Fruit fly (Drosophila melanogaster) whole organism, prepupa: ENCODE results near the gene Naa80.

Experiments
- CG10631 ChIP-seq: fragments of 200-800 bp; sonication (Bioruptor generic); optimal IDR thresholded peaks from 2 replicates; lab custom pipeline; 2016; ENCODE audit warnings: missing biosample characterization, missing genetic modification characterization
- CG10669 ChIP-seq: fragments of 200-800 bp; sonication (Bioruptor generic); optimal IDR thresholded peaks from 3 replicates; lab custom pipeline; 2018; ENCODE audit warnings: missing biosample characterization, mild to moderate bottlenecking, missing genetic modification characterization, moderate library complexity
- CG3032 ChIP-seq: fragments of 200-800 bp; optimal IDR thresholded peaks from 2 replicates; lab custom pipeline; 2019; ENCODE audit warnings: missing biosample characterization, mild to moderate bottlenecking, missing genetic modification characterization, moderate library complexity
- CG31627 ChIP-seq: fragments of 200-800 bp; sonication (Bioruptor generic); optimal IDR thresholded peaks from 3 replicates; lab custom pipeline; 2016; ENCODE audit warnings: missing biosample characterization, missing genetic modification characterization
- CG32006 ChIP-seq: fragments of 200-800 bp; sonication (Bioruptor generic); optimal IDR thresholded peaks from 3 replicates; lab custom pipeline; 2017; ENCODE audit warnings: missing biosample characterization, mild to moderate bottlenecking, missing genetic modification characterization
- CG3919 ChIP-seq: fragments of 200-800 bp; sonication (Bioruptor generic); optimal IDR thresholded peaks from 3 replicates; lab custom pipeline; 2016; ENCODE audit warnings: missing biosample characterization, missing genetic modification characterization
- CG6276 ChIP-seq: fragments of 200-800 bp; sonication (Bioruptor generic); optimal IDR thresholded peaks from 2 replicates; lab custom pipeline; 2017; ENCODE audit warnings: missing biosample characterization, mild to moderate bottlenecking, missing genetic modification characterization
- CG6792 ChIP-seq: fragments of 200-800 bp; sonication (Bioruptor generic); optimal IDR thresholded peaks from 3 replicates; lab custom pipeline; 2016; ENCODE audit warnings: missing biosample characterization, missing genetic modification characterization
- CG6808 ChIP-seq: fragments of 200-800 bp; sonication (Bioruptor generic); optimal IDR thresholded peaks from 3 replicates; lab custom pipeline; 2017; ENCODE audit warnings: missing biosample characterization, missing genetic modification characterization, mild to moderate bottlenecking, moderate library complexity, missing genetic modification reagents
- CG6854 ChIP-seq: fragments of 200-800 bp; sonication (Bioruptor generic); optimal IDR thresholded peaks from 2 replicates; lab custom pipeline; 2017; ENCODE audit warnings: missing biosample characterization, mild to moderate bottlenecking, missing genetic modification characterization
- CG7368 ChIP-seq: fragments of 200-800 bp; sonication (Bioruptor generic); optimal IDR thresholded peaks from 3 replicates; lab custom pipeline; 2016; ENCODE audit warnings: missing biosample characterization, missing genetic modification characterization
- CG8119 ChIP-seq: fragments of 200-800 bp; sonication (Bioruptor generic); IDR thresholded peaks from 3 replicates; pipeline ENCODE4 v1.3.6; 2022; ENCODE audit warnings: missing biosample characterization, missing genetic modification characterization
- CG8632 ChIP-seq: fragments of 200-800 bp; sonication (Bioruptor generic); optimal IDR thresholded peaks from 3 replicates; lab custom pipeline; 2016; ENCODE audit warnings: missing biosample characterization, missing genetic modification characterization
- CG9139 ChIP-seq: fragments of 200-800 bp; sonication (Bioruptor generic); optimal IDR thresholded peaks from 3 replicates; lab custom pipeline; 2017; ENCODE audit warnings: missing biosample characterization, mild to moderate bottlenecking, missing genetic modification characterization
- Eip78C ChIP-seq: fragments of 200-800 bp; sonication (Bioruptor generic); peaks from one replicate; lab custom pipeline; 2016; ENCODE audit warnings: missing biosample characterization, missing genetic modification characterization
- Ets21C ChIP-seq: fragments of 200-800 bp; sonication (Bioruptor generic); optimal IDR thresholded peaks from 3 replicates; lab custom pipeline; 2016; ENCODE audit warnings: missing biosample characterization, missing genetic modification characterization
- Hr38 ChIP-seq: sonication (Bioruptor generic); optimal IDR thresholded peaks from 2 replicates; lab custom pipeline; 2016; ENCODE audit warnings: missing biosample characterization, missing genetic modification characterization
- Hr39 ChIP-seq: fragments of 200-800 bp; sonication (Bioruptor generic); optimal IDR thresholded peaks from 2 replicates; lab custom pipeline; 2016; ENCODE audit warnings: missing biosample characterization, missing genetic modification characterization
- Hr4 ChIP-seq: fragments of 200-800 bp; sonication (Bioruptor generic); optimal IDR thresholded peaks from 3 replicates; lab custom pipeline; 2016; ENCODE audit warnings: missing biosample characterization, missing genetic modification characterization
- Lpt ChIP-seq: fragments of 200-800 bp; sonication (Bioruptor generic); optimal IDR thresholded peaks from 3 replicates; lab custom pipeline; 2016; ENCODE audit warnings: missing biosample characterization, missing genetic modification characterization
- Smox ChIP-seq: fragments of 200-800 bp; sonication (Bioruptor generic); optimal IDR thresholded peaks from 3 replicates; lab custom pipeline; 2016; ENCODE audit warnings: missing biosample characterization, missing genetic modification characterization
- Sox102F ChIP-seq: fragments of 200-800 bp; sonication (Bioruptor generic); optimal IDR thresholded peaks from 2 replicates; lab custom pipeline; 2016; ENCODE audit warnings: missing biosample characterization, mild to moderate bottlenecking, missing genetic modification characterization
- achi ChIP-seq: fragments of 200-800 bp; sonication (Bioruptor generic); optimal IDR thresholded peaks from 3 replicates; lab custom pipeline; 2016; ENCODE audit warnings: missing biosample characterization, missing genetic modification characterization
- cyc ChIP-seq: fragments of 200-800 bp; sonication (Bioruptor generic); optimal IDR thresholded peaks from 3 replicates; lab custom pipeline; 2016; ENCODE audit warnings: missing biosample characterization, missing genetic modification characterization
- dsx ChIP-seq: fragments of 200-800 bp; optimal IDR thresholded peaks from 3 replicates; lab custom pipeline; 2019; ENCODE audit warnings: missing biosample characterization, mild to moderate bottlenecking, missing genetic modification characterization, moderate library complexity; ENCODE audit not compliant: poor library complexity, severe bottlenecking
- eg ChIP-seq: fragments of 200-800 bp; sonication (Bioruptor generic); IDR thresholded peaks from 3 replicates; pipeline ENCODE4 v1.3.6; 2022; ENCODE audit warnings: missing biosample characterization, missing genetic modification characterization
- esn ChIP-seq: fragments of 200-800 bp; sonication (Bioruptor generic); optimal IDR thresholded peaks from 2 replicates; lab custom pipeline; 2016; ENCODE audit warnings: missing biosample characterization, mild to moderate bottlenecking, missing genetic modification characterization, moderate library complexity
- lz ChIP-seq: fragments of 200-800 bp; sonication (Bioruptor generic); optimal IDR thresholded peaks from 3 replicates; lab custom pipeline; 2016; ENCODE audit warnings: missing biosample characterization, missing genetic modification characterization
- net ChIP-seq: fragments of 200-800 bp; sonication (Bioruptor generic); optimal IDR thresholded peaks from 3 replicates; lab custom pipeline; 2016; ENCODE audit warnings: missing biosample characterization, missing genetic modification characterization
- salr ChIP-seq, 2 experiments: fragments of 200-800 bp; sonication (Bioruptor generic); optimal IDR thresholded peaks; 3 replicates each; lab custom pipeline; 2016 to 2018; ENCODE audit warnings: missing biosample characterization in 2 of 2, missing genetic modification characterization in 2 of 2, mild to moderate bottlenecking in 1 of 2
- svp ChIP-seq: fragments of 200-800 bp; sonication (Bioruptor generic); peaks from one replicate; lab custom pipeline; 2016; ENCODE audit warnings: missing biosample characterization, missing genetic modification characterization
- topi ChIP-seq: fragments of 200-800 bp; sonication (Bioruptor generic); optimal IDR thresholded peaks from 3 replicates; lab custom pipeline; 2016; ENCODE audit warnings: missing biosample characterization, missing genetic modification characterization
- vri ChIP-seq: fragments of 200-800 bp; sonication (Bioruptor generic); optimal IDR thresholded peaks from 3 replicates; lab custom pipeline; 2016; ENCODE audit warnings: missing biosample characterization, mild to moderate bottlenecking, missing genetic modification characterization

Naa80 gene

DNA sequence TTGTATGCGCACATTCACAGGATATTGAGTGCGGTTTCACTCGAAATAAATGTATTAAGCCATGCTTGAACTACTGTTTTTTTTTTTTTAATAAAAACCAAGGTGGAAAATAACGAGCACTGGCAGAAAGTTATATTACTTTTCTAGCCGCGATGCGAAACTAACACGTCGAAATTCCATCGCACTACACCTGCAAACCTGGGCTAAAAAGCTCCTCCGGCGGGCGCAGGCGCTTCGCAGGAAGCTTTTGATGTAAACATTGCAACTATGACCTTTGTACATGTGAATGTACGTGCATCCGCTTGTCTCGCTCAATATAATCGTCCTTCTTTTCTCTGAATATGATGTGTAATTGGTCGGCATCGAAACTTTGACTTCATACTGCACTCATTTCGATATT is 27.8 kb upstream of the Naa80 start, which contains the start of gene side-VII:
side-VII (minus strand) TSS at position 187 of the 400 bp plus-strand sequence.
- TF ChIP-seq eg (GFP tag; lab: Robert Waterston, UW): no peak
- TF ChIP-seq CG3032 (tag; lab: Kevin White, UChicago): no peak
- TF ChIP-seq Hr38 (GFP tag; lab: Kevin White, UChicago): no peak
- TF ChIP-seq, all 60 proteins: peak for 0

DNA sequence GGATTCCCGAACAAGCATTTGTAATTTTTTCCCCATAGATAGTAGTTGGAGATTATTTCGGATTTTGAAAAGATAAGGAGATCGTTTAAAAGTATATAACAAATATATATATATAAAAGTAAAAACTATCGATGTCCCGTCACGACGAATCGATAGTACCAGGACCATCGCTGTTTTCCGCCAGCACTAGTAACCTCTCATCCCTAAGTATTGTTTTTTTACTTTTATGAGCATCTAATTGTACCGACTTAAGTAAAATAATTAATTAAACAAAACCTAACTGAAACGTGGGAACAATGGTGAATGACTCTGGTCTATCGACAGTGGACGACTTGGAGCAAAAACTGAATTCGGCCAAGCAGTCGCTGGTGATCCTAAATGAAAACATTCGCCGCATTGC is 26.9 kb upstream of the Naa80 start, which contains the start of gene Pnn:
Pnn (plus strand) TSS at position 187 of the 400 bp plus-strand sequence.
- TF ChIP-seq Eip78C (peak; percentile 43), CG6792 (no peak)

DNA sequence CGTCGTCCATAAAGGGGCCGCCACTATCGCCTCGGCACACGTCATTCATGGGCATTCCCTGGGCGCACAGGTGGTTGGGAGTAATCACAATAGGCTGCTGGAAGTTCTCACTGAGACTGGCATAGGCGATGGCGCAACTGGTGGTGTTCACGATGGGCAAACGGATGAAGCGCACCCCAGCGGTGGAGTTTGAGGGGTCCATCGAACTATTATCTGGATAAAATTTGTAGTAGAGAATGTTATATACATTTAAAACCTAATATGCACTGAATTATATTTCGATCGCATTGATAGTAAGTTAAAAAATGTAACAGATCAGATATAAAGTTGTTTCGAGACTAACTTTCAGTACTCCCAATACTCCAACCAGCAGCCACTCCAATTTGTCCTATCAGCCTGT is 24.4 kb upstream of the Naa80 start, which contains the start of gene CG31415:
CG31415 (plus strand) TSS at position 301 of the 400 bp plus-strand sequence.
- TF ChIP-seq CG10631 (GFP tag; lab: Kevin White, UChicago) (no peak), Smox (GFP tag; lab: Kevin White, UChicago) (no peak), CG8632 (no peak), Lpt (GFP tag; lab: Kevin White, UChicago) (no peak), Hr4 (GFP tag; lab: Kevin White, UChicago) (no peak), CG10669 (GFP tag; lab: Kevin White, UChicago) (no peak), CG6276 (GFP tag; lab: Kevin White, UChicago) (no peak), dsx (GFP tag; lab: Kevin White, UChicago) (no peak), CG31627 (GFP tag; lab: Kevin White, UChicago) (no peak), Ets21C (no peak), CG6854 (GFP tag; lab: Kevin White, UChicago) (no peak), vri (GFP tag; lab: Kevin White, UChicago) (no peak), Hr39 (GFP tag; lab: Kevin White, UChicago) (no peak), salr (GFP tag; optimal IDR thresholded peaks at IDR 0.05; lab: Kevin White, UChicago) (no peak), eg (GFP tag; lab: Robert Waterston, UW) (no peak), svp (GFP tag; lab: Kevin White, UChicago) (no peak), Sox102F (no peak), CG32006 (no peak)
- TF ChIP-seq, all 60 proteins: peak for 0

dm6 chr3R:9743995-9744394 is 23.6 kb upstream of the Naa80 start:
- TF ChIP-seq salr (GFP tag; optimal IDR thresholded peaks at IDR 0.05; lab: Kevin White, UChicago) (no peak), CG8119 (GFP tag; lab: Robert Waterston, UW) (no peak), Hr39 (GFP tag; lab: Kevin White, UChicago) (no peak), CG3919 (no peak), CG7368 (GFP tag; lab: Kevin White, UChicago) (no peak), Sox102F (no peak), CG31627 (GFP tag; lab: Kevin White, UChicago) (no peak), Ets21C (no peak), cyc (GFP tag; lab: Kevin White, UChicago) (no peak), achi (GFP tag; lab: Kevin White, UChicago) (no peak), CG6854 (GFP tag; lab: Kevin White, UChicago) (no peak), topi (GFP tag; lab: Kevin White, UChicago) (no peak), Smox (GFP tag; lab: Kevin White, UChicago) (no peak), net (no peak), lz (GFP tag; lab: Kevin White, UChicago) (no peak), dsx (GFP tag; lab: Kevin White, UChicago) (no peak), esn (no peak), CG9139 (GFP tag; lab: Kevin White, UChicago) (no peak), CG8632 (no peak)

dm6 chr3R:9745442-9745841 is 22.2 kb upstream of the Naa80 start:
- no peak for TF ChIP-seq CG6808
